Worm (Caenorhabditis elegans): ENCODE results near the gene T16H12.13.

DNA sequence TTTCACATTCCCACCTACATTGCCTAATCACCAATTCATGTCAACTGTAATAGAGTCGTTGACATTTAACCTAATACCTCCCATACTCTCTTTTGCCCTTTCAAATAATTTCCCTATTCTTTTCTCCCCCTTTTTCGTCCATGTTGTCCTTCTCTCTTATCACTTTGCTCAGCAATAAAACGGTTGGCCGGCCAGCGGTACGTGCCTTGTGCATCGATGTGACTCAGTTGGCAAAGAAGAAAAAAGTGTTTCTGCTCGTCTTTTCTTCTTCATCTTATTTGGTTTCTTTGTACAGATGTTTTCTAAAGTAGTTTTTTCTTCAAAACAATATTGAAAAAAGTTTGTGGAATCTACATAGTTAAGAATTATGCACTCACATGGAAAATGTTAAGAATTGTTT is 49.3 kb downstream of the T16H12.13 start:
- TF ChIP-seq him-1 (tag; optimal IDR thresholded peaks at IDR 0.05) (no peak), W03F9.2 (tag; optimal IDR thresholded peaks at IDR 0.05) (no peak)
